Worm (Caenorhabditis elegans) whole organism, late embryonic: ENCODE results near the gene hot-8.

Source experiments
- T23F11.4 ChIP-seq: fragments of 200-800 bp; sonication (Bioruptor generic); optimal IDR thresholded peaks from 2 replicates; lab custom pipeline; 2018; ENCODE audit warnings: mild to moderate bottlenecking, missing genetic modification characterization, missing compliant biosample characterization
- ama-1 ChIP-seq: fragments of 150-350 bp; optimal IDR thresholded peaks from 2 replicates; lab custom pipeline; 2014
- ceh-18 ChIP-seq: sonication (generic microtip); optimal IDR thresholded peaks from 2 replicates; lab custom pipeline; 2016; ENCODE audit warnings: missing genetic modification characterization, missing compliant biosample characterization
- madf-2 ChIP-seq: sonication (generic microtip); optimal IDR thresholded peaks from 2 replicates; lab custom pipeline; 2017; ENCODE audit warnings: missing genetic modification characterization, missing compliant biosample characterization
- pqm-1 ChIP-seq: sonication (generic microtip); optimal IDR thresholded peaks from 2 replicates; lab custom pipeline; 2016; ENCODE audit warnings: missing genetic modification characterization, missing compliant biosample characterization

DNA sequence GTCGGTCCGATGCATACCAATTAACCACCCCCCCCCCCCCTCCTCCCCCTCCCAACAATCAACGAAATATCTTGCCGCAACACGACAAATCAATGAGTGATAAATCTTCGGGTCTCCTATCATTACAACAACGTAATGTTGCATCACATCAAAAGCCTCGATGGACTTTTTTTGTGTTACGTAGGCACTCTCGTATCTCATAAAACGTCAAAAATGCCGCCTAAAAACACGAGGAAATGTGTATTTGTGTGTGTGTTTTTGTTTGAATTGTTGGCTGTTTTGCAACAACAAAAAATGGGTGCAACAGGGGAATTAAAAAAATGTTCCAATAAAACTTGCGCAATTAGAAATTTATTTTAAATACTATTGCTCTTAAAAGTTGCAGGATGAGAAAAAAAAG, 12.8 kb upstream of the hot-8 start:
- no peak for TF ChIP-seq madf-2 (tag; lab: Kevin White, UChicago)
- no peak for TF ChIP-seq pqm-1
- no peak for TF ChIP-seq ama-1 (lab: Kevin White, UChicago)
- TF ChIP-seq ceh-18 (tag; lab: Kevin White, UChicago) = no peak
- TF ChIP-seq T23F11.4 (GFP tag; lab: Kevin White, UChicago) = no peak
